Worm (Caenorhabditis elegans) whole organism, L3 larva: ENCODE measurements around the gene clec-75.

Source experiments
- ZK546.5 ChIP-seq: sonication (generic microtip); optimal IDR thresholded peaks from 2 replicates; lab custom pipeline; 2017; ENCODE audit warnings: missing biosample characterization, missing genetic modification characterization
- aly-2 ChIP-seq: fragments of 150-350 bp; optimal IDR thresholded peaks from 2 replicates; lab custom pipeline; 2014; ENCODE audit warnings: missing biosample characterization, missing genetic modification characterization
- ama-1 ChIP-seq: fragments of 150-350 bp; optimal IDR thresholded peaks from 2 replicates; lab custom pipeline; 2018
- ceh-16 ChIP-seq: sonication (generic microtip); optimal IDR thresholded peaks from 2 replicates; lab custom pipeline; 2017; ENCODE audit warnings: missing biosample characterization, missing genetic modification characterization
- ceh-28 ChIP-seq: fragments of 150-350 bp; optimal IDR thresholded peaks from 2 replicates; lab custom pipeline; 2014; ENCODE audit warnings: missing biosample characterization, missing genetic modification reagents, missing genetic modification characterization
- ceh-82 ChIP-seq: fragments of 150-350 bp; optimal IDR thresholded peaks from 2 replicates; lab custom pipeline; 2014; ENCODE audit warnings: missing biosample characterization, missing genetic modification characterization
- ceh-9 ChIP-seq: sonication (generic microtip); optimal IDR thresholded peaks from 2 replicates; lab custom pipeline; 2018; ENCODE audit warnings: missing biosample characterization, missing genetic modification characterization
- egl-5 ChIP-seq: fragments of 150-350 bp; optimal IDR thresholded peaks from 2 replicates; lab custom pipeline; 2017; ENCODE audit warnings: missing biosample characterization, missing genetic modification reagents, missing genetic modification characterization, inconsistent platforms
- elt-1 ChIP-seq: fragments of 150-350 bp; optimal IDR thresholded peaks from 2 replicates; lab custom pipeline; 2014; ENCODE audit warnings: missing biosample characterization, missing genetic modification characterization
- elt-2 ChIP-seq: sonication (generic microtip); optimal IDR thresholded peaks from 2 replicates; lab custom pipeline; 2016; ENCODE audit warnings: missing genetic modification reagents, mild to moderate bottlenecking, missing genetic modification characterization, missing compliant biosample characterization
- eor-1 ChIP-seq, 2 experiments: fragments of 150-350 bp; optimal IDR thresholded peaks; 2 replicates each; lab custom pipeline; 2014 to 2018; ENCODE audit warnings: missing biosample characterization in 2 of 2, missing genetic modification characterization in 2 of 2
- fkh-10 ChIP-seq: sonication (generic microtip); optimal IDR thresholded peaks from 2 replicates; lab custom pipeline; 2017; ENCODE audit warnings: missing biosample characterization, missing genetic modification reagents, missing genetic modification characterization
- lin-15B ChIP-seq: fragments of 150-350 bp; optimal IDR thresholded peaks from 2 replicates; lab custom pipeline; 2014; ENCODE audit warnings: missing biosample characterization, missing genetic modification characterization
- lin-39 ChIP-seq: fragments of 150-350 bp; optimal IDR thresholded peaks from 2 replicates; lab custom pipeline; 2018; ENCODE audit warnings: missing biosample characterization, missing genetic modification reagents, missing genetic modification characterization
- lsy-12 ChIP-seq: sonication (generic microtip); optimal IDR thresholded peaks from 2 replicates; lab custom pipeline; 2016; ENCODE audit warnings: mild to moderate bottlenecking, missing genetic modification characterization, missing compliant biosample characterization
- mml-1 ChIP-seq: fragments of 150-350 bp; sonication (generic microtip); optimal IDR thresholded peaks from 3 replicates; lab custom pipeline; 2014; ENCODE audit warnings: missing biosample characterization, missing genetic modification characterization
- nfya-1 ChIP-seq: sonication (generic microtip); optimal IDR thresholded peaks from 2 replicates; lab custom pipeline; 2017; ENCODE audit warnings: missing genetic modification characterization, mild to moderate bottlenecking, missing compliant biosample characterization, antibody characterized with exemption, moderate library complexity; ENCODE audit not compliant: insufficient read depth
- nhr-11 ChIP-seq: fragments of 150-350 bp; optimal IDR thresholded peaks from 2 replicates; lab custom pipeline; 2014; ENCODE audit warnings: missing biosample characterization, missing genetic modification characterization
- nhr-12 ChIP-seq: fragments of 150-350 bp; optimal IDR thresholded peaks from 2 replicates; lab custom pipeline; 2014; ENCODE audit warnings: missing biosample characterization, missing genetic modification characterization
- nhr-23 ChIP-seq: fragments of 150-350 bp; optimal IDR thresholded peaks from 2 replicates; lab custom pipeline; 2014; ENCODE audit warnings: missing biosample characterization, missing genetic modification reagents, missing genetic modification characterization
- nhr-25 ChIP-seq: sonication (generic microtip); optimal IDR thresholded peaks from 2 replicates; lab custom pipeline; 2017; ENCODE audit warnings: missing biosample characterization, missing genetic modification characterization
- nhr-28 ChIP-seq: fragments of 150-350 bp; optimal IDR thresholded peaks from 2 replicates; lab custom pipeline; 2014; ENCODE audit warnings: missing biosample characterization, missing genetic modification characterization
- nhr-77 ChIP-seq: fragments of 150-350 bp; optimal IDR thresholded peaks from 2 replicates; lab custom pipeline; 2014; ENCODE audit warnings: missing biosample characterization, missing genetic modification characterization
- skn-1 ChIP-seq: fragments of 150-350 bp; optimal IDR thresholded peaks from 2 replicates; lab custom pipeline; 2014; ENCODE audit warnings: missing biosample characterization, missing genetic modification characterization
- snpc-4 ChIP-seq: fragments of 150-350 bp; optimal IDR thresholded peaks from 2 replicates; lab custom pipeline; 2014; ENCODE audit warnings: missing biosample characterization, missing genetic modification characterization
- tbx-2 ChIP-seq: sonication (generic microtip); optimal IDR thresholded peaks from 2 replicates; lab custom pipeline; 2016; ENCODE audit warnings: mild to moderate bottlenecking, missing genetic modification characterization, missing compliant biosample characterization
- unc-39 ChIP-seq: sonication (generic microtip); optimal IDR thresholded peaks from 4 replicates; lab custom pipeline; 2017; ENCODE audit warnings: missing biosample characterization, missing genetic modification characterization
- unc-62 ChIP-seq: fragments of 150-350 bp; sonication (generic microtip); optimal IDR thresholded peaks from 4 replicates; lab custom pipeline; 2014; ENCODE audit warnings: missing biosample characterization, missing genetic modification reagents, missing genetic modification characterization
- zag-1 ChIP-seq: fragments of 150-350 bp; optimal IDR thresholded peaks from 2 replicates; lab custom pipeline; 2014; ENCODE audit warnings: missing biosample characterization, missing genetic modification characterization
- ztf-11 ChIP-seq: fragments of 150-350 bp; optimal IDR thresholded peaks from 2 replicates; lab custom pipeline; 2014; ENCODE audit warnings: missing biosample characterization, missing genetic modification characterization
- ztf-4 ChIP-seq: fragments of 150-350 bp; optimal IDR thresholded peaks from 2 replicates; lab custom pipeline; 2014; ENCODE audit warnings: missing biosample characterization, missing genetic modification characterization

Gene clec-75

ce11 chrIV:4005166-4005565, 44.6 kb downstream of the clec-75 start:
- no peak for TF ChIP-seq ama-1 (lab: Kevin White, UChicago)
- peak; percentile 61 for TF ChIP-seq fkh-10 (GFP tag; lab: Kevin White, UChicago)
- TF ChIP-seq nhr-25 (tag; lab: Kevin White, UChicago), result no peak
- TF ChIP-seq, all 47 proteins: peak for 1

ce11 chrIV:4007697-4008096, 47.2 kb downstream of the clec-75 start, which contains the start of gene W02C12.2:
Gene W02C12.2, minus strand, starts transcription at chrIV:4007973.
- TF ChIP-seq ceh-16 (tag; lab: Kevin White, UChicago) (no peak), ZK546.5 (tag; lab: Kevin White, UChicago) (no peak), unc-39 (tag; lab: Kevin White, UChicago) (no peak), nhr-28 (tag; lab: Kevin White, UChicago) (no peak), egl-5 (tag; lab: Kevin White, UChicago) (no peak)
- TF ChIP-seq, all 47 proteins: peak for 0

- TF ChIP-seq nhr-12, result no peak
- TF ChIP-seq nhr-23 (tag; lab: Kevin White, UChicago), result no peak
- no peak for TF ChIP-seq lsy-12 (tag; lab: Kevin White, UChicago)
- no peak for TF ChIP-seq unc-62 (GFP tag; lab: Kevin White, UChicago)
- no peak for TF ChIP-seq elt-1
- no peak for TF ChIP-seq ceh-28 (tag; lab: Kevin White, UChicago)
- no peak for TF ChIP-seq ztf-4 (tag; lab: Kevin White, UChicago)
- TF ChIP-seq ceh-9 (tag; lab: Kevin White, UChicago), result no peak
- TF ChIP-seq nhr-11 (tag; lab: Kevin White, UChicago), result no peak
- TF ChIP-seq zag-1 (tag; lab: Kevin White, UChicago), result no peak
- no peak for TF ChIP-seq skn-1 (tag; lab: Kevin White, UChicago)
- no peak for TF ChIP-seq fkh-10 (GFP tag; lab: Kevin White, UChicago)
- TF ChIP-seq eor-1 (tag; optimal IDR thresholded peaks at IDR 0.05; lab: Kevin White, UChicago), result no peak
- TF ChIP-seq ceh-82 (tag; lab: Kevin White, UChicago), result no peak
- no peak for TF ChIP-seq unc-39 (tag; lab: Kevin White, UChicago)
- no peak for TF ChIP-seq nhr-77 (tag; lab: Kevin White, UChicago)
These were observed 47.9 kb downstream of the clec-75 start for ce11 chrIV:4008440-4008839.

ce11 chrIV:4009923-4010322, 49.4 kb downstream of the clec-75 start:
- TF ChIP-seq nhr-11 (tag; lab: Kevin White, UChicago), result no peak
- TF ChIP-seq nhr-23 (tag; lab: Kevin White, UChicago), result no peak
- TF ChIP-seq elt-2 (tag; lab: Kevin White, UChicago), result no peak
- no peak for TF ChIP-seq fkh-10 (GFP tag; lab: Kevin White, UChicago)
- no peak for TF ChIP-seq nfya-1 (tag; lab: Kevin White, UChicago)
- TF ChIP-seq egl-5 (tag; lab: Kevin White, UChicago), result no peak
- TF ChIP-seq snpc-4 (tag; lab: Kevin White, UChicago), result no peak
- TF ChIP-seq mml-1 (tag; lab: Kevin White, UChicago), result no peak
- TF ChIP-seq aly-2 (tag; lab: Kevin White, UChicago), result no peak
- no peak for TF ChIP-seq lin-15B (tag; lab: Kevin White, UChicago)
- TF ChIP-seq lin-39, result no peak
- TF ChIP-seq tbx-2, result no peak
- TF ChIP-seq nhr-25 (tag; lab: Kevin White, UChicago), result no peak
- TF ChIP-seq ztf-11 (tag; lab: Kevin White, UChicago), result no peak
